Worm (Caenorhabditis elegans) whole organism, mixed stage, embryonic: ENCODE results near the gene M01B2.13.

Experiments used
- elt-3 ChIP-seq: fragments of 150-350 bp; optimal IDR thresholded peaks from 2 replicates; lab custom pipeline; 2014; ENCODE audit warnings: missing biosample characterization, missing genetic modification characterization
- lin-13 ChIP-seq: fragments of 150-350 bp; optimal IDR thresholded peaks from 2 replicates; lab custom pipeline; 2014; ENCODE audit warnings: missing biosample characterization, missing genetic modification characterization
- mep-1 ChIP-seq: fragments of 150-350 bp; optimal IDR thresholded peaks from 2 replicates; lab custom pipeline; 2017; ENCODE audit warnings: missing biosample characterization, missing genetic modification reagents, missing genetic modification characterization, inconsistent platforms
- nhr-28 ChIP-seq: fragments of 150-350 bp; optimal IDR thresholded peaks from 2 replicates; lab custom pipeline; 2014; ENCODE audit warnings: missing biosample characterization, missing genetic modification characterization
- nhr-76 ChIP-seq: sonication (generic microtip); optimal IDR thresholded peaks from 2 replicates; lab custom pipeline; 2017; ENCODE audit warnings: missing biosample characterization, missing genetic modification characterization
- snpc-4 ChIP-seq: fragments of 150-350 bp; optimal IDR thresholded peaks from 2 replicates; lab custom pipeline; 2014; ENCODE audit warnings: missing biosample characterization, missing genetic modification characterization
- unc-62 ChIP-seq: fragments of 150-350 bp; optimal IDR thresholded peaks from 2 replicates; lab custom pipeline; 2014; ENCODE audit warnings: missing biosample characterization, missing genetic modification reagents, missing genetic modification characterization

DNA sequence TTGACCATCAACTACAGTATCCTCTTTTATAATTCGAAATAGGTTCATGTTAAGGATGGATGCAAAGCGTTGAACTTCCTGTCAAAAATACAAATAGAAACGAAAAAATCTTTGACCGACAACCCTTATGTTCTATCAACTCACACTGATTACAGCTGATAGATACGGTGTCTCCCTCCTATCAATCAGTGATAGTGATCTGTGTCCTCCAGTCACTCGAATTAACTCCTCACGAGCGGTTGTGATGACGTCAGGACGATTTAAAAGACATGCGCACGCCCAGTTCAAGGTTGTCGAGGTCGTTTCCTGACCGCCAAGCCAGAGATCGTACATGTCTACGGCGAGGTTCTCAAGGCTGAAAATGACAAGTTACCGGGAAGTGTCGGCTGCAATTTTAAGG is 20.3 kb upstream of the M01B2.13 start:
- TF ChIP-seq snpc-4 = no peak
- TF ChIP-seq unc-62 (GFP tag; lab: Kevin White, UChicago) = no peak
- no peak for TF ChIP-seq nhr-76 (tag; lab: Kevin White, UChicago)
- no peak for TF ChIP-seq nhr-28 (tag; lab: Kevin White, UChicago)
- TF ChIP-seq mep-1 = no peak
- no peak for TF ChIP-seq lin-13 (tag; lab: Kevin White, UChicago)
- no peak for TF ChIP-seq elt-3 (tag; lab: Kevin White, UChicago)
